Worm (Caenorhabditis elegans) whole organism, early embryonic: ENCODE data around the gene F30H5.3.
A peak's percentile ranks its signal among the peaks of the same experiment; 100 is the strongest.

Experiments used
- B0310.2 ChIP-seq: sonication (generic microtip); optimal IDR thresholded peaks from 2 replicates; lab custom pipeline; 2016; ENCODE audit warnings: mild to moderate bottlenecking, missing genetic modification characterization, missing compliant biosample characterization
- F13C5.2 ChIP-seq: sonication (generic microtip); optimal IDR thresholded peaks from 2 replicates; lab custom pipeline; 2017; ENCODE audit warnings: mild to moderate bottlenecking, missing genetic modification characterization, inconsistent platforms, missing compliant biosample characterization
- aly-1 ChIP-seq: sonication (generic microtip); optimal IDR thresholded peaks from 2 replicates; lab custom pipeline; 2016; ENCODE audit warnings: missing genetic modification characterization, missing compliant biosample characterization
- ama-1 ChIP-seq: fragments of 150-350 bp; optimal IDR thresholded peaks from 2 replicates; lab custom pipeline; 2014
- ceh-13 ChIP-seq: fragments of 200-800 bp; sonication (Bioruptor generic); optimal IDR thresholded peaks from 2 replicates; lab custom pipeline; 2018; ENCODE audit warnings: mild to moderate bottlenecking, missing genetic modification characterization, missing compliant biosample characterization
- ceh-36 ChIP-seq: sonication (generic microtip); optimal IDR thresholded peaks from 2 replicates; lab custom pipeline; 2016; ENCODE audit warnings: missing genetic modification characterization, inconsistent platforms, missing compliant biosample characterization
- ets-7 ChIP-seq: sonication (generic microtip); optimal IDR thresholded peaks from 2 replicates; lab custom pipeline; 2016; ENCODE audit warnings: missing genotype, missing genetic modification characterization, missing compliant biosample characterization
- flt-1 ChIP-seq: fragments of 200-800 bp; sonication (Bioruptor generic); IDR thresholded peaks from 2 replicates; pipeline ENCODE4 v1.3.6; 2022; ENCODE audit warnings: missing genetic modification characterization, missing compliant biosample characterization
- hmbx-1 ChIP-seq: sonication (generic microtip); optimal IDR thresholded peaks from 2 replicates; lab custom pipeline; 2016; ENCODE audit warnings: mild to moderate bottlenecking, missing genetic modification characterization, missing compliant biosample characterization
- hmg-4 ChIP-seq: fragments of 200-800 bp; sonication (Bioruptor generic); optimal IDR thresholded peaks from 2 replicates; lab custom pipeline; 2018; ENCODE audit warnings: mild to moderate bottlenecking, missing genetic modification characterization, missing compliant biosample characterization
- hnd-1 ChIP-seq: sonication (generic microtip); optimal IDR thresholded peaks from 2 replicates; lab custom pipeline; 2016; ENCODE audit warnings: missing genetic modification characterization, missing compliant biosample characterization
- pes-1 ChIP-seq: fragments of 200-800 bp; sonication (Bioruptor generic); IDR thresholded peaks from 2 replicates; pipeline ENCODE4 v1.3.6; 2022; ENCODE audit warnings: missing genetic modification reagents, missing genetic modification characterization, missing compliant biosample characterization
- scrt-1 ChIP-seq: fragments of 200-800 bp; sonication (Bioruptor generic); IDR thresholded peaks from 2 replicates; pipeline ENCODE4 v1.3.6; 2022; ENCODE audit warnings: missing genetic modification characterization, missing compliant biosample characterization
- sea-1 ChIP-seq: fragments of 200-800 bp; sonication (Bioruptor generic); conservative IDR thresholded peaks from 2 replicates; pipeline ENCODE4 v1.3.6; 2022; ENCODE audit warnings: missing genetic modification characterization, missing compliant biosample characterization
- tbx-11 ChIP-seq: fragments of 200-800 bp; sonication (Bioruptor generic); IDR thresholded peaks from 2 replicates; pipeline ENCODE4 v1.3.6; 2022; ENCODE audit warnings: missing genetic modification characterization, missing compliant biosample characterization
- tbx-37 ChIP-seq: fragments of 200-800 bp; sonication (Bioruptor generic); conservative IDR thresholded peaks from 2 replicates; pipeline ENCODE4 v1.3.6; 2022; ENCODE audit warnings: missing genetic modification reagents, missing genetic modification characterization, missing compliant biosample characterization
- tra-4 ChIP-seq: sonication (generic microtip); optimal IDR thresholded peaks from 2 replicates; lab custom pipeline; 2017; ENCODE audit warnings: missing genetic modification characterization, missing compliant biosample characterization

Gene F30H5.3

DNA sequence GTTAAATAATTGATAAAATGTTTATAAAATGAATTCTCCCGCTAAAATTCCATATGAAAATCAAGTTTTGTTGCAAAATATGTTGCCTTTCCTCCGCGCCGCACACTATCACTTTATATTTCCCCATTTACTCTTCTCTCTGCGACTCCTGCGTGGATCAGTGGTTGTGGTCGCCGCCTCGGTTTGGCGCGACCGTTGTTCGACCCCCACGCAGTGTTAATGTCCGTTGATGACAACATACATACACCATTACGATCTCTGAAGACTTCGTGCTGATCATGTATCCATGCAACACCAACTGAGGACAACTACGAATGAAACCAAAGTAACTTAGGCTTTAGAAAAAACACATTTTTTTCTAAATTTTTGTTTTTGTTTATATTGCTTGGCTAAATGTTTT is 9.4 kb downstream of the F30H5.3 start:
- TF ChIP-seq hmbx-1, result peak; percentile 72
- peak; percentile 80 for TF ChIP-seq flt-1
- TF ChIP-seq tbx-37 (GFP tag; lab: Robert Waterston, UW), result peak; percentile 71
- TF ChIP-seq F13C5.2 (tag; lab: Kevin White, UChicago), result peak; percentile 89
- TF ChIP-seq tbx-11 (GFP tag; lab: Robert Waterston, UW), result peak; percentile 86
- TF ChIP-seq ama-1 (lab: Kevin White, UChicago), result no peak
- TF ChIP-seq tra-4 (tag; lab: Kevin White, UChicago), result peak; percentile 46
- TF ChIP-seq hnd-1 (tag; lab: Kevin White, UChicago), result peak; percentile 81
- peak; percentile 79 for TF ChIP-seq ets-7
- peak; percentile 66 for TF ChIP-seq ceh-13 (GFP tag; lab: Kevin White, UChicago)
- peak; percentile 86 for TF ChIP-seq sea-1 (GFP tag; lab: Robert Waterston, UW)
- TF ChIP-seq ceh-36, result peak; percentile 65
- peak; percentile 66 for TF ChIP-seq B0310.2 (tag; lab: Kevin White, UChicago)
- TF ChIP-seq aly-1 (tag; lab: Kevin White, UChicago), result peak; percentile 79
- TF ChIP-seq scrt-1 (GFP tag; lab: Robert Waterston, UW), result peak; percentile 87
- TF ChIP-seq pes-1 (GFP tag; lab: Robert Waterston, UW), result peak; percentile 86
- peak; percentile 94 for TF ChIP-seq hmg-4 (GFP tag; lab: Kevin White, UChicago)

DNA sequence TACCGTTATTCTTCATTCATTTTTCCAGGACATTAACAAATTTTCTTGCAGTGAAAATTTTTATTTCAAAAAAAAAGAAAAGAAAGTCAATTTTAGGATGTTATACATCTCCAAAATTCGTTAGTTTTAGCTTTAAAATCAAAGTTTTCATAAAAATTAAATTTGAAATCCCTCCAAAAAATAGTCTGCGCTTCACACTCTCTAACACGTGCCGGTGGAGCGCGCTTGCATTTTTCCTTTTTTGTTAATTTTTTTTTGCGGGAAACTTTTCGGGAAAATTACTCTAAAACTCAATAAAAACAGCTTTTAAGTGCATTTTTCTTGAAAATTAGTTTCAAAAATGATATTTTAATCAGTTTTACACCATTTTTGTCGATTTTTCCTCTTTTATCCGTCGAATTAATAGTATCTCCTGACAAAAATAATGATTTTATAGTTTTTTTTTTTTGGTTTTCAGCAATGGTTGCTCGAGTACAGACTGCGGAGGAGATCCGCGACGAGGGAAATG is 20.9 kb downstream of the F30H5.3 start, which contains the start of gene unc-45:
Gene unc-45 (plus strand): TSS at position 458 of the 508 bp plus-strand sequence.
- TF ChIP-seq hmg-4 (GFP tag; lab: Kevin White, UChicago), result no peak

DNA sequence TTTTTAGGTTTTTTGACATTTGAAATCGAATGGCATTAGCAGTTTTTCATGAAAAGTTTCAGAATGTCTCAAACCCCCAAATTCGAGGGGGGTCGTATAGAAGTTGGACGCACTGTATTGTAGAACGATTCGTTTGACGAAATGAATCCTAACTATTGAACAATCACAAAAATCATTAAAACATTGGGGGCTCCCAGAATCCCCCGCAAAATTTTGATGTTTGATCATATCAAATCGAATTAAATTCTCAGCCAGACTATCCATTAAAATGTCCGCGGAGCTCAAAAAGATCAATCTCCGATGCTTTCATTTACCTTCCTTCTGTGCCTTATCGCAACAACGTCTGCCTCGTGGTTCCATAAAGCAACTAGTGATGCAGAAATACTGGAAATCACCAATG is 23.6 kb downstream of the F30H5.3 start, which contains the start of gene F30H5.5:
Gene F30H5.5 (plus strand): TSS at position 301 of the 400 bp plus-strand sequence.
- TF ChIP-seq pes-1 (GFP tag; lab: Robert Waterston, UW), result no peak
- no peak for TF ChIP-seq sea-1 (GFP tag; lab: Robert Waterston, UW)
- no peak for TF ChIP-seq scrt-1 (GFP tag; lab: Robert Waterston, UW)
- no peak for TF ChIP-seq hmg-4 (GFP tag; lab: Kevin White, UChicago)
- TF ChIP-seq hnd-1 (tag; lab: Kevin White, UChicago), result no peak
- TF ChIP-seq hmbx-1, result no peak
- TF ChIP-seq tbx-37 (GFP tag; lab: Robert Waterston, UW), result no peak
- no peak for TF ChIP-seq aly-1 (tag; lab: Kevin White, UChicago)

DNA sequence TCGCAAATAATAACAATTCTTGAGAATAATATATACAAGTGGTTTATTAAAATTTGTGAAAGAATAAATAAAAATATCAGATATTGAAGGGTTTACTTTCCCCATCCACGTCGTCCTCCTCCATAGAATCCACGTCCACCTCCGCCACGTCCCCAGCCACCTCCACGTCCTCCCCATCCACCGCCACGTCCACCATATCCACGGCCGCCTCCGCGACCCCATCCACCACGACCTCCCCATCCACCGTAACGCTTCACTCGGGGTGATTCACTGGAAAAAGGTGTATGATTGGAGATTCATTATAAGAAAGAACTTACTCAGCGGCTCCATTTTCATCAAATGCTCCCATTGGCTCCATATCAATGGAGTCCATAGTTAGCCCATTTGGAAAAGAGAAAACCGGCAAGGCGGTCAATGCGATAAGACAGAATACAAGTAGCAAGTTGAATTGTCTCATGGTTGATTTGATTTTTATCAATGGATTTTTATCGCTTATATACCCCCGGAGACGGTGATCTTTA is 25.9 kb downstream of the F30H5.3 start, which contains the start of gene nlp-32:
Gene nlp-32 (minus strand): TSS at position 471 of the 521 bp plus-strand sequence.
- TF ChIP-seq ama-1 (lab: Kevin White, UChicago) (no peak), F13C5.2 (tag; lab: Kevin White, UChicago) (no peak), aly-1 (tag; lab: Kevin White, UChicago) (no peak), scrt-1 (GFP tag; lab: Robert Waterston, UW) (no peak), hmg-4 (GFP tag; lab: Kevin White, UChicago) (no peak), tbx-37 (GFP tag; lab: Robert Waterston, UW) (no peak), ets-7 (no peak), ceh-36 (no peak), hnd-1 (tag; lab: Kevin White, UChicago) (no peak), flt-1 (no peak), tbx-11 (GFP tag; lab: Robert Waterston, UW) (no peak), pes-1 (GFP tag; lab: Robert Waterston, UW) (no peak)

DNA sequence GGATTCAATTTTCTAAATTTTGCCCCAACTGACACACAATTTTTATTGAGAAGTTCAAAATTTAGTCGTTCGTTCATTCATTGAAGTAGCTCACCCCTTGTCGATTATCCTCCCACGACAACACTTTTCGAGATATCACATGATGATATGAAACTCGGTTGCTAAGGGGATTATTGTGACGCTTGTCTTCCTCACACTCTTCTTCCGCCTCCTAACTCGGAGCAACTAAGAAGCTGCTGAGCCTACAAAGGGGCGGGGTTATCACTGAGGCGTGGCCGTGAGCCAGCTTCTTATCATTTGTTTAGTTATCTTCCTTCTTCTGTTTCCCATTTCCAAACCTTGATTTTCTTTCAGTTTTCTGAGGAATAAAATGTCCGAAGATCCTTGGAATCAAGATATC is 28.5 kb downstream of the F30H5.3 start, which contains the start of gene F10C5.3:
Gene F10C5.3 (plus strand): TSS at position 313 of the 400 bp plus-strand sequence.
- TF ChIP-seq flt-1, result no peak
- no peak for TF ChIP-seq ets-7
- no peak for TF ChIP-seq sea-1 (GFP tag; lab: Robert Waterston, UW)
- no peak for TF ChIP-seq tra-4 (tag; lab: Kevin White, UChicago)
- TF ChIP-seq B0310.2 (tag; lab: Kevin White, UChicago), result no peak
- TF ChIP-seq tbx-11 (GFP tag; lab: Robert Waterston, UW), result no peak
- no peak for TF ChIP-seq F13C5.2 (tag; lab: Kevin White, UChicago)
- TF ChIP-seq ceh-36, result no peak
- TF ChIP-seq tbx-37 (GFP tag; lab: Robert Waterston, UW), result no peak
- TF ChIP-seq scrt-1 (GFP tag; lab: Robert Waterston, UW), result no peak
- no peak for TF ChIP-seq hmg-4 (GFP tag; lab: Kevin White, UChicago)
- TF ChIP-seq hnd-1 (tag; lab: Kevin White, UChicago), result no peak
- TF ChIP-seq hmbx-1, result no peak
- TF ChIP-seq ama-1 (lab: Kevin White, UChicago), result no peak

DNA sequence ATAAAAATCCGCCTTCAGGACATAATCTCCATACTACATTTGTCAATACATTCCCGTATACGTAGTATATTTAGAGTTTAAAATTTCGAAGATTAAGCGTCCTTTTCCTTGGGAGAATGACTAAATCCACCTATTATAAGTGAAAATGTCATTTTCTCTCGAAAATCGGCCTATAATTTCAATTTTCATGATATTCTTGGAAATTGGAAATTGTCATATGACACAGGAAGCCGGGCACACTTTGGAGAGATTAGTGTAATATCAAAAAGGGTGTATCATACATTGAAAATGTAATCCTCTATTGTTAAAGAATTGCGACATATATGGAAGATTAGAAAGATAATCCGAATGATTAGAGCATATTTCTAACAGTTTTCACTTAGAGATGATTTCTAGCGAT is 29.3 kb downstream of the F30H5.3 start:
- no peak for TF ChIP-seq hmbx-1
- no peak for TF ChIP-seq hnd-1 (tag; lab: Kevin White, UChicago)
- no peak for TF ChIP-seq scrt-1 (GFP tag; lab: Robert Waterston, UW)

DNA sequence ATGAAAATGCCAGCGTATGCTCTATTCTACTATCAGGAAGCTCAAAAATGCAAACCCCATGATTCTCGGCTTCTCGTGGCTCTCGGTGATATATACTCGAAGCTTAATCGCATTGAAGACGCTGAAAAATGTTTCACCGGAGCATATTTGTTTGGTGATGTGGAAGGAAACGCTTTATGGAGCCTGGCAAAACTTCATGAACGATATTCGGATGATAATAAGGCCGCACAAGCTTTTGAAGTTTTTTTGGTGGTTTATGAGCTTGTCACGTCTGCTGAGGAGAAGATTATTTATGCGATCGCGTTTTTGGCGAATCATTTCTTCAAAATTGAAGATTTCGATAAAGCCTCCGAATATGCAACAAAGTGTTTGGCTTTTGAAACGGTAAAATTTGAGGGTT is 30.8 kb downstream of the F30H5.3 start:
- TF ChIP-seq ceh-13 (GFP tag; lab: Kevin White, UChicago) (no peak), tbx-11 (GFP tag; lab: Robert Waterston, UW) (no peak)

DNA sequence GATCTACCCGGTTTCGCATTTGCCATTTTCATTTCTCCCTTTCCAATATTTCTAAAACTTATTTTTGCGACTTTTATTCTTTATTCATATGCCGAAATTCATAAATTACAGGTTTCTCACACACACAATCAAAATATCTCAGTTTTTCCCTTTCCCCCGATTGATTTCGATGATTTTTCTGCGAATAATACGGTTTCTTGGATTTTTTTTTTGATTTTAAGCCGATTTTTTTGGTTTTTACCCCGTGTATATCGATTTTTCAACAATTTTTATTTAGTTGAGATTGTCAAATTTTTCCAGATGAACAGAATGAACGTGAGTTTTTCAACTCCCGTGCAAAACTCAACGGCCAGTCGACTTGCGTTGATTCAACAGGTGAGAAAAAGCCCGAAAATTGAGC is 36.9 kb downstream of the F30H5.3 start, which contains the start of gene mat-3:
Gene mat-3 (plus strand): TSS at position 301 of the 400 bp plus-strand sequence.
- TF ChIP-seq ceh-36, result no peak
- TF ChIP-seq tbx-11 (GFP tag; lab: Robert Waterston, UW), result no peak
